Worm (Caenorhabditis elegans): Measurements from ENCODE around the gene exc-12.

DNA sequence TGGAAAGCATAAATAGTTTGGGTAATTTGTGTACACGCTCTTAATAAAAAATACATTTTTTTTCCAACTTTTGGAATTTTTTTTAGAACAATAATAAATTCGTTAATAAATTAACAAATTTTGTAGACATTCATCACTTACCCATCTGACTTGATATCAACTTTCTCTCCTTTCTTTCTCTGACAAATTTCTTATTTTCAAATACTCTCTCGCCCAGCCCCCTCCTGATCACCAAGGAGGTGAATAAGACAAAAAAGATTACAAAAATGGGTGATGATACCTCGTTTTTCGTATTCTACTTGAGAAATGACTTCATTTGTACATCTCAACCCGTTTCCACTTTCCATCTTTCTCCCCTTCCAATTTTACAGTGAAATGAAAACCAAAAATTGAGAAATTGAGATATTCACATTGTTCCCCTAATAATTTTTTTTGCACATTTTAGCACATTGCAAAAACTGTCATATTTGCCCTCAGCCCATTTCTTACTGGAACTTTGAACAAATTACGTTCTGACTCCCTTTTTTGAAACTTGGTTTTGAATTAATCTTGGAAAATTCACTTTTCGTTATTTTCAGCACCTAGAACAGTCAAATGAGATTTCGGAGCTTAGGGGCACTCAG is 5.5 kb upstream of the exc-12 start, which contains the start of gene osm-7:
- TF ChIP-seq W03F9.2 (tag; optimal IDR thresholded peaks at IDR 0.05): no peak
- TF ChIP-seq him-1 (tag; optimal IDR thresholded peaks at IDR 0.05): no peak
- no peak for TF ChIP-seq dao-5 (tag; optimal IDR thresholded peaks at IDR 0.05)

Data from whole organism, L4/young adult.